Worm (Caenorhabditis elegans) whole organism, young adult: ENCODE results near the gene sph-1.

Experiments used
- D2030.7 ChIP-seq: fragments of 200-800 bp; sonication (Bioruptor generic); IDR thresholded peaks from 2 replicates; pipeline ENCODE4 v1.3.6; 2022; ENCODE audit warnings: missing genetic modification reagents, missing genetic modification characterization, missing compliant biosample characterization
- F10E7.11 ChIP-seq: sonication (generic microtip); optimal IDR thresholded peaks from 2 replicates; lab custom pipeline; 2017; ENCODE audit warnings: mild to moderate bottlenecking, missing genetic modification characterization, moderate library complexity, missing compliant biosample characterization
- F22D6.2 ChIP-seq: sonication (generic microtip); optimal IDR thresholded peaks from 2 replicates; lab custom pipeline; 2016; ENCODE audit warnings: mild to moderate bottlenecking, missing genetic modification characterization, missing compliant biosample characterization
- F23B12.7 ChIP-seq: sonication (generic microtip); optimal IDR thresholded peaks from 2 replicates; lab custom pipeline; 2017; ENCODE audit warnings: missing genetic modification characterization, mild to moderate bottlenecking, missing compliant biosample characterization, antibody characterized with exemption, moderate library complexity; ENCODE audit not compliant: insufficient read depth
- F33H1.4 ChIP-seq: fragments of 200-800 bp; sonication (Bioruptor generic); IDR thresholded peaks from 2 replicates; pipeline ENCODE4 v1.3.6; 2022; ENCODE audit warnings: missing genetic modification reagents, missing genetic modification characterization, missing compliant biosample characterization
- Y53F4B.3 ChIP-seq: fragments of 200-800 bp; sonication (Bioruptor generic); IDR thresholded peaks from 2 replicates; pipeline ENCODE4 v1.3.6; 2022; ENCODE audit warnings: missing genetic modification reagents, missing genetic modification characterization, missing compliant biosample characterization
- Y53G8AR.9 ChIP-seq: fragments of 200-800 bp; sonication (Bioruptor generic); conservative IDR thresholded peaks from 2 replicates; pipeline ENCODE4 v1.3.6; 2022; ENCODE audit warnings: missing genetic modification reagents, missing genetic modification characterization, missing compliant biosample characterization
- akir-1 ChIP-seq: fragments of 200-800 bp; sonication (Bioruptor generic); optimal IDR thresholded peaks from 2 replicates; lab custom pipeline; 2018; ENCODE audit warnings: mild to moderate bottlenecking, missing genetic modification characterization, moderate library complexity, missing compliant biosample characterization
- aptf-3 ChIP-seq: fragments of 200-800 bp; sonication (Bioruptor generic); IDR thresholded peaks from 2 replicates; pipeline ENCODE4 v1.3.6; 2022; ENCODE audit warnings: missing genetic modification characterization, missing compliant biosample characterization
- bed-1 ChIP-seq: fragments of 200-800 bp; sonication (Bioruptor generic); IDR thresholded peaks from 2 replicates; pipeline ENCODE4 v1.3.6; 2022; ENCODE audit warnings: missing genetic modification reagents, missing genetic modification characterization, missing compliant biosample characterization
- ccch-3 ChIP-seq: fragments of 200-800 bp; sonication (Bioruptor generic); optimal IDR thresholded peaks from 2 replicates; lab custom pipeline; 2018; ENCODE audit warnings: mild to moderate bottlenecking, missing genetic modification characterization, missing compliant biosample characterization
- ceh-79 ChIP-seq: sonication (generic microtip); optimal IDR thresholded peaks from 2 replicates; lab custom pipeline; 2017; ENCODE audit warnings: mild to moderate bottlenecking, missing genetic modification characterization, missing compliant biosample characterization
- dox-1 ChIP-seq: fragments of 200-800 bp; sonication (Bioruptor generic); IDR thresholded peaks from 2 replicates; pipeline ENCODE4 v1.3.6; 2022; ENCODE audit warnings: missing genetic modification reagents, missing genetic modification characterization, missing compliant biosample characterization
- efl-1 ChIP-seq: fragments of 150-350 bp; optimal IDR thresholded peaks from 2 replicates; lab custom pipeline; 2014; ENCODE audit warnings: missing biosample characterization, missing genetic modification reagents, missing genetic modification characterization
- ekl-4 ChIP-seq: fragments of 200-800 bp; sonication (Bioruptor generic); IDR thresholded peaks from 2 replicates; pipeline ENCODE4 v1.3.6; 2022; ENCODE audit warnings: missing genetic modification reagents, missing genetic modification characterization, missing compliant biosample characterization
- ets-4 ChIP-seq: fragments of 200-800 bp; sonication (Bioruptor generic); optimal IDR thresholded peaks from 2 replicates; lab custom pipeline; 2018; ENCODE audit warnings: mild to moderate bottlenecking, missing genetic modification characterization, missing compliant biosample characterization
- fkh-3 ChIP-seq: sonication (generic microtip); optimal IDR thresholded peaks from 2 replicates; lab custom pipeline; 2016; ENCODE audit warnings: mild to moderate bottlenecking, missing genetic modification characterization, missing compliant biosample characterization
- him-1 ChIP-seq: sonication (generic microtip); optimal IDR thresholded peaks from 2 replicates; lab custom pipeline; 2016; ENCODE audit warnings: missing genotype, missing genetic modification reagents, missing genetic modification characterization, missing compliant biosample characterization
- hmg-1.2 ChIP-seq: fragments of 200-800 bp; sonication (Bioruptor generic); IDR thresholded peaks from 2 replicates; pipeline ENCODE4 v1.3.6; 2022; ENCODE audit warnings: missing genetic modification reagents, missing genetic modification characterization, missing compliant biosample characterization
- let-526 ChIP-seq: fragments of 200-800 bp; sonication (Bioruptor generic); IDR thresholded peaks from 2 replicates; pipeline ENCODE4 v1.3.6; 2022; ENCODE audit warnings: missing genetic modification reagents, missing genetic modification characterization, missing compliant biosample characterization
- madf-10 ChIP-seq: sonication (generic microtip); optimal IDR thresholded peaks from 2 replicates; lab custom pipeline; 2016; ENCODE audit warnings: mild to moderate bottlenecking, missing genetic modification characterization, missing compliant biosample characterization
- mel-28 ChIP-seq: sonication (generic microtip); optimal IDR thresholded peaks from 2 replicates; lab custom pipeline; 2016; ENCODE audit warnings: borderline replicate concordance, mild to moderate bottlenecking, missing genetic modification characterization, missing compliant biosample characterization
- nhr-80 ChIP-seq: sonication (generic microtip); optimal IDR thresholded peaks from 2 replicates; lab custom pipeline; 2016; ENCODE audit warnings: missing genetic modification characterization, missing compliant biosample characterization
- nhr-90 ChIP-seq: sonication (generic microtip); optimal IDR thresholded peaks from 2 replicates; lab custom pipeline; 2016; ENCODE audit warnings: missing genotype, mild to moderate bottlenecking, missing genetic modification characterization, missing compliant biosample characterization
- sdz-38 ChIP-seq: sonication (generic microtip); optimal IDR thresholded peaks from 2 replicates; lab custom pipeline; 2016; ENCODE audit warnings: missing genotype, missing genetic modification characterization, missing compliant biosample characterization
- sea-2 ChIP-seq: fragments of 200-800 bp; sonication (Bioruptor generic); IDR thresholded peaks from 2 replicates; pipeline ENCODE4 v1.3.6; 2022; ENCODE audit warnings: missing genetic modification characterization, missing compliant biosample characterization
- snpc-1.1 ChIP-seq: sonication (generic microtip); optimal IDR thresholded peaks from 2 replicates; lab custom pipeline; 2017; ENCODE audit warnings: missing genetic modification characterization, mild to moderate bottlenecking, missing compliant biosample characterization, antibody characterized with exemption, moderate library complexity, missing genotype, missing genetic modification reagents; ENCODE audit not compliant: insufficient read depth
- snpc-1.3 ChIP-seq: sonication (generic microtip); optimal IDR thresholded peaks from 2 replicates; lab custom pipeline; 2017; ENCODE audit warnings: missing genetic modification characterization, mild to moderate bottlenecking, missing compliant biosample characterization, antibody characterized with exemption, moderate library complexity, missing genotype, missing genetic modification reagents; ENCODE audit not compliant: insufficient read depth
- tlf-1 ChIP-seq: fragments of 200-800 bp; sonication (Bioruptor generic); optimal IDR thresholded peaks from 2 replicates; lab custom pipeline; 2018; ENCODE audit warnings: mild to moderate bottlenecking, missing genetic modification characterization, missing compliant biosample characterization
- zfh-2 ChIP-seq: fragments of 200-800 bp; sonication (Bioruptor generic); conservative IDR thresholded peaks from 2 replicates; pipeline ENCODE4 v1.3.6; 2022; ENCODE audit warnings: missing genetic modification reagents, missing genetic modification characterization, missing compliant biosample characterization
- ztf-22 ChIP-seq: fragments of 200-800 bp; sonication (Bioruptor generic); optimal IDR thresholded peaks from 2 replicates; lab custom pipeline; 2018; ENCODE audit warnings: mild to moderate bottlenecking, missing genetic modification characterization, moderate library complexity, missing compliant biosample characterization
- ztf-26 ChIP-seq: sonication (generic microtip); optimal IDR thresholded peaks from 2 replicates; lab custom pipeline; 2017; ENCODE audit warnings: missing genetic modification characterization, missing compliant biosample characterization
- ztf-28 ChIP-seq: fragments of 200-800 bp; sonication (Bioruptor generic); IDR thresholded peaks from 2 replicates; pipeline ENCODE4 v1.3.6; 2022; ENCODE audit warnings: missing genetic modification reagents, missing genetic modification characterization, missing compliant biosample characterization

The sph-1 gene

ce11 chrIV:8161774-8162173 is 28.4 kb upstream of the sph-1 start:
- no peak for TF ChIP-seq him-1 (tag; lab: Kevin White, UChicago)
- TF ChIP-seq sea-2 (GFP tag; lab: Robert Waterston, UW), result no peak
- TF ChIP-seq F22D6.2, result no peak
- TF ChIP-seq ztf-28 (GFP tag; lab: Robert Waterston, UW), result no peak
- TF ChIP-seq nhr-80, result peak; percentile 41

- TF ChIP-seq snpc-1.3 (tag; lab: Kevin White, UChicago), result no peak
- TF ChIP-seq F23B12.7 (tag; lab: Kevin White, UChicago), result no peak
- TF ChIP-seq let-526 (GFP tag; lab: Robert Waterston, UW), result no peak
- no peak for TF ChIP-seq F10E7.11
- no peak for TF ChIP-seq F33H1.4 (GFP tag; lab: Robert Waterston, UW)
- TF ChIP-seq ztf-26 (tag; lab: Kevin White, UChicago), result no peak
- no peak for TF ChIP-seq nhr-80
- no peak for TF ChIP-seq Y53F4B.3 (GFP tag; lab: Robert Waterston, UW)
- no peak for TF ChIP-seq bed-1 (GFP tag; lab: Robert Waterston, UW)
- TF ChIP-seq ztf-22 (GFP tag; lab: Kevin White, UChicago), result no peak
- TF ChIP-seq ekl-4, result no peak
- TF ChIP-seq ccch-3, result no peak
- no peak for TF ChIP-seq sdz-38 (tag; lab: Kevin White, UChicago)
- no peak for TF ChIP-seq hmg-1.2 (GFP tag; lab: Robert Waterston, UW)
- TF ChIP-seq zfh-2 (GFP tag; lab: Robert Waterston, UW), result no peak
- no peak for TF ChIP-seq madf-10 (tag; lab: Kevin White, UChicago)
- no peak for TF ChIP-seq ets-4 (GFP tag; lab: Kevin White, UChicago)
- TF ChIP-seq ceh-79 (tag; lab: Kevin White, UChicago), result no peak
Observed at ce11 chrIV:8159995-8160394, 26.6 kb upstream of the sph-1 start.

ce11 chrIV:8159087-8159486 is 25.7 kb upstream of the sph-1 start, which contains the start of gene faah-1:
Gene faah-1, plus strand, starts transcription at chrIV:8159387.
- no peak for TF ChIP-seq dox-1 (GFP tag; lab: Robert Waterston, UW)
- TF ChIP-seq hmg-1.2 (GFP tag; lab: Robert Waterston, UW), result no peak
- no peak for TF ChIP-seq Y53G8AR.9 (GFP tag; lab: Robert Waterston, UW)

ce11 chrIV:8157161-8157560 is 23.8 kb upstream of the sph-1 start, which contains the start of gene B0218.5:
Gene B0218.5, minus strand, starts transcription at chrIV:8157261.
- TF ChIP-seq snpc-1.1 (tag; lab: Kevin White, UChicago) (no peak), sea-2 (GFP tag; lab: Robert Waterston, UW) (no peak), akir-1 (no peak), F22D6.2 (no peak), mel-28 (tag; lab: Kevin White, UChicago) (no peak), aptf-3 (GFP tag; lab: Robert Waterston, UW) (no peak), efl-1 (GFP tag; lab: Kevin White, UChicago) (no peak), ekl-4 (no peak), fkh-3 (tag; lab: Kevin White, UChicago) (no peak), tlf-1 (GFP tag; lab: Kevin White, UChicago) (no peak)

- TF ChIP-seq D2030.7, result no peak
- TF ChIP-seq F22D6.2, result no peak
- no peak for TF ChIP-seq nhr-80
- TF ChIP-seq nhr-90 (tag; lab: Kevin White, UChicago), result peak; percentile 20
Observed at ce11 chrIV:8154966-8155365, 21.6 kb upstream of the sph-1 start.
